Fruit fly (Drosophila melanogaster) whole organism, embryonic: ENCODE results near the gene Ostgamma.

Source experiments
- ATbp ChIP-seq: fragments of 200-800 bp; sonication (Bioruptor generic); optimal IDR thresholded peaks from 2 replicates; lab custom pipeline; 2017; ENCODE audit warnings: missing biosample characterization, mild to moderate bottlenecking, missing genetic modification characterization, missing genetic modification reagents
- Asciz ChIP-seq: fragments of 200-800 bp; sonication (Bioruptor generic); optimal IDR thresholded peaks from 2 replicates; lab custom pipeline; 2017; ENCODE audit warnings: missing biosample characterization, mild to moderate bottlenecking, missing genetic modification characterization, missing genetic modification reagents
- CG11504 ChIP-seq: fragments of 200-800 bp; sonication (Bioruptor generic); optimal IDR thresholded peaks from 3 replicates; lab custom pipeline; 2019; ENCODE audit warnings: missing biosample characterization, mild to moderate bottlenecking, missing genetic modification characterization, moderate library complexity
- CG11723 ChIP-seq: fragments of 200-800 bp; sonication (Bioruptor generic); optimal IDR thresholded peaks from 2 replicates; lab custom pipeline; 2017; ENCODE audit warnings: missing biosample characterization, mild to moderate bottlenecking, missing genetic modification characterization
- CG1233 ChIP-seq: fragments of 200-800 bp; sonication (Bioruptor generic); optimal IDR thresholded peaks from 4 replicates; lab custom pipeline; 2018; ENCODE audit warnings: missing biosample characterization, mild to moderate bottlenecking, missing genetic modification characterization
- CG12391 ChIP-seq: fragments of 200-800 bp; sonication (Bioruptor generic); optimal IDR thresholded peaks from 3 replicates; lab custom pipeline; 2018; ENCODE audit warnings: missing biosample characterization, mild to moderate bottlenecking, missing genetic modification characterization, moderate library complexity
- CG12659 ChIP-seq: fragments of 200-800 bp; sonication (Bioruptor generic); optimal IDR thresholded peaks from 3 replicates; lab custom pipeline; 2017; ENCODE audit warnings: mild to moderate bottlenecking, missing biosample characterization, missing genetic modification reagents, missing genetic modification characterization
- CG13123 ChIP-seq: fragments of 200-800 bp; sonication (Bioruptor generic); optimal IDR thresholded peaks from 2 replicates; lab custom pipeline; 2016; ENCODE audit warnings: missing biosample characterization, missing genetic modification characterization
- CG13296 ChIP-seq: fragments of 200-800 bp; sonication (Bioruptor generic); optimal IDR thresholded peaks from 3 replicates; lab custom pipeline; 2018; ENCODE audit warnings: missing biosample characterization, mild to moderate bottlenecking, missing genetic modification characterization
- CG15269 ChIP-seq: fragments of 200-800 bp; sonication (Bioruptor generic); optimal IDR thresholded peaks from 2 replicates; lab custom pipeline; 2018; ENCODE audit warnings: missing biosample characterization, mild to moderate bottlenecking, missing genetic modification characterization, moderate library complexity
- CG17328 ChIP-seq: fragments of 200-800 bp; sonication (Bioruptor generic); IDR thresholded peaks from 2 replicates; pipeline ENCODE4 v1.3.6; 2022; ENCODE audit warnings: missing biosample characterization, missing genetic modification characterization
- CG17829 ChIP-seq: fragments of 200-800 bp; optimal IDR thresholded peaks from 2 replicates; lab custom pipeline; 2019; ENCODE audit warnings: missing biosample characterization, mild to moderate bottlenecking, missing genetic modification characterization, moderate library complexity
- CG2712 ChIP-seq: fragments of 200-800 bp; optimal IDR thresholded peaks from 3 replicates; lab custom pipeline; 2019; ENCODE audit warnings: missing biosample characterization, mild to moderate bottlenecking, missing genetic modification characterization, moderate library complexity
- CG32532 ChIP-seq: fragments of 200-800 bp; sonication (Bioruptor generic); IDR thresholded peaks from 2 replicates; pipeline ENCODE4 v1.3.6; 2022; ENCODE audit warnings: missing biosample characterization, missing genetic modification characterization
- CG32767 ChIP-seq: fragments of 200-800 bp; sonication (Bioruptor generic); IDR thresholded peaks from 2 replicates; pipeline ENCODE4 v1.3.6; 2022; ENCODE audit warnings: missing biosample characterization, missing genetic modification characterization
- CG4820 ChIP-seq: fragments of 200-800 bp; sonication (Bioruptor generic); optimal IDR thresholded peaks from 3 replicates; lab custom pipeline; 2016; ENCODE audit warnings: missing biosample characterization, missing genetic modification characterization
- CG5245 ChIP-seq: fragments of 200-800 bp; sonication (Bioruptor generic); optimal IDR thresholded peaks from 3 replicates; lab custom pipeline; 2016; ENCODE audit warnings: missing biosample characterization, missing genetic modification characterization
- CG6854 ChIP-seq: fragments of 200-800 bp; sonication (Bioruptor generic); optimal IDR thresholded peaks from 3 replicates; lab custom pipeline; 2017; ENCODE audit warnings: missing biosample characterization, mild to moderate bottlenecking, missing genetic modification characterization
- CG8281 ChIP-seq: fragments of 200-800 bp; sonication (Bioruptor generic); optimal IDR thresholded peaks from 2 replicates; lab custom pipeline; 2018; ENCODE audit warnings: missing biosample characterization, mild to moderate bottlenecking, missing genetic modification characterization, moderate library complexity
- CG8388 ChIP-seq: fragments of 200-800 bp; sonication (Bioruptor generic); optimal IDR thresholded peaks from 2 replicates; lab custom pipeline; 2019; ENCODE audit warnings: missing biosample characterization, mild to moderate bottlenecking, missing genetic modification characterization, moderate library complexity
- CG8924 ChIP-seq: fragments of 200-800 bp; optimal IDR thresholded peaks from 3 replicates; lab custom pipeline; 2019; ENCODE audit warnings: missing biosample characterization, mild to moderate bottlenecking, missing genetic modification characterization, moderate library complexity
- CG9215 ChIP-seq: fragments of 200-800 bp; sonication (Bioruptor generic); IDR thresholded peaks from 2 replicates; pipeline ENCODE4 v1.3.6; 2022; ENCODE audit warnings: missing biosample characterization, missing genetic modification characterization
- CTCF ChIP-seq: fragments of 200-800 bp; sonication (Bioruptor generic); optimal IDR thresholded peaks from 2 replicates; lab custom pipeline; 2017; ENCODE audit warnings: missing biosample characterization, mild to moderate bottlenecking, missing genetic modification characterization, moderate library complexity
- D19A ChIP-seq: fragments of 200-800 bp; optimal IDR thresholded peaks from 3 replicates; lab custom pipeline; 2019; ENCODE audit warnings: missing biosample characterization, mild to moderate bottlenecking, missing genetic modification characterization, moderate library complexity
- Fer2 ChIP-seq: fragments of 200-800 bp; sonication (Bioruptor generic); optimal IDR thresholded peaks from 2 replicates; lab custom pipeline; 2018; ENCODE audit warnings: missing biosample characterization, mild to moderate bottlenecking, missing genetic modification characterization, moderate library complexity
- GATAe ChIP-seq: fragments of 200-800 bp; sonication (Bioruptor generic); conservative IDR thresholded peaks from 2 replicates; pipeline ENCODE4 v1.3.6; 2022; ENCODE audit warnings: missing biosample characterization, missing genetic modification characterization
- HmgZ ChIP-seq: fragments of 200-800 bp; sonication (Bioruptor generic); optimal IDR thresholded peaks from 2 replicates; lab custom pipeline; 2018; ENCODE audit warnings: missing biosample characterization, mild to moderate bottlenecking, missing genetic modification characterization
- Med ChIP-seq: fragments of 200-800 bp; sonication (Bioruptor generic); peaks from one replicate; lab custom pipeline; 2016; ENCODE audit warnings: missing biosample characterization, missing genetic modification characterization, mild to moderate bottlenecking, inconsistent platforms, moderate library complexity
- Meics ChIP-seq: fragments of 200-800 bp; sonication (Bioruptor generic); optimal IDR thresholded peaks from 2 replicates; lab custom pipeline; 2017; ENCODE audit warnings: missing biosample characterization, mild to moderate bottlenecking, missing genetic modification characterization
- Mrtf ChIP-seq: fragments of 200-800 bp; sonication (Bioruptor generic); IDR thresholded peaks from 3 replicates; pipeline ENCODE4 v1.3.6; 2022; ENCODE audit warnings: missing biosample characterization, missing genetic modification characterization
- Oaz ChIP-seq: fragments of 200-800 bp; sonication (Bioruptor generic); IDR thresholded peaks from 2 replicates; pipeline ENCODE4 v1.3.6; 2022; ENCODE audit warnings: missing biosample characterization, missing genetic modification characterization
- Sox102F ChIP-seq: fragments of 200-800 bp; sonication (Bioruptor generic); optimal IDR thresholded peaks from 2 replicates; lab custom pipeline; 2018; ENCODE audit warnings: missing biosample characterization, mild to moderate bottlenecking, missing genetic modification characterization, moderate library complexity
- Xrp1 ChIP-seq: fragments of 200-800 bp; sonication (Bioruptor generic); IDR thresholded peaks from 2 replicates; pipeline ENCODE4 v1.3.6; 2022; ENCODE audit warnings: missing biosample characterization, missing genetic modification characterization
- bigmax ChIP-seq: fragments of 200-800 bp; sonication (Bioruptor generic); optimal IDR thresholded peaks from 2 replicates; lab custom pipeline; 2018; ENCODE audit warnings: missing biosample characterization, mild to moderate bottlenecking, missing genetic modification characterization
- caup ChIP-seq: fragments of 200-800 bp; sonication (Bioruptor generic); optimal IDR thresholded peaks from 3 replicates; lab custom pipeline; 2017; ENCODE audit warnings: missing biosample characterization, mild to moderate bottlenecking, missing genetic modification characterization, moderate library complexity; ENCODE audit not compliant: severe bottlenecking
- chinmo ChIP-seq: fragments of 200-800 bp; sonication (Bioruptor generic); IDR thresholded peaks from 4 replicates; pipeline ENCODE4 v1.3.6; 2022; ENCODE audit warnings: missing biosample characterization, missing genetic modification characterization; ENCODE audit not compliant: partially characterized antibody
- dmrt99B ChIP-seq: fragments of 200-800 bp; sonication (Bioruptor generic); optimal IDR thresholded peaks from 2 replicates; lab custom pipeline; 2018; ENCODE audit warnings: missing biosample characterization, mild to moderate bottlenecking, missing genetic modification characterization, moderate library complexity
- emc ChIP-seq: fragments of 200-800 bp; sonication (Bioruptor generic); optimal IDR thresholded peaks from 2 replicates; lab custom pipeline; 2016; ENCODE audit warnings: missing biosample characterization, missing genetic modification characterization
- fd96Cb ChIP-seq: fragments of 200-800 bp; sonication (Bioruptor generic); optimal IDR thresholded peaks from 2 replicates; lab custom pipeline; 2018; ENCODE audit warnings: missing biosample characterization, mild to moderate bottlenecking, missing genetic modification characterization, moderate library complexity
- gsb-n ChIP-seq: fragments of 200-800 bp; sonication (Bioruptor generic); optimal IDR thresholded peaks from 3 replicates; lab custom pipeline; 2018; ENCODE audit warnings: missing biosample characterization, mild to moderate bottlenecking, missing genetic modification characterization
- lola ChIP-seq, 3 experiments: fragments of >200 bp in 2 of 3; fragments of 200-800 bp in 1 of 3; sonication (Bioruptor generic) in 1 of 3; optimal IDR thresholded peaks; 2 replicates each; lab custom pipeline; 2017 to 2019; ENCODE audit warnings: missing biosample characterization in 3 of 3, missing genetic modification characterization in 3 of 3, mild to moderate bottlenecking in 1 of 3, moderate library complexity in 1 of 3
- nom ChIP-seq: fragments of 200-800 bp; sonication (Bioruptor generic); optimal IDR thresholded peaks from 2 replicates; lab custom pipeline; 2017; ENCODE audit warnings: missing biosample characterization, missing genetic modification characterization, mild to moderate bottlenecking, moderate library complexity, missing genetic modification reagents
- phol ChIP-seq: fragments of 200-800 bp; sonication (Bioruptor generic); optimal IDR thresholded peaks from 3 replicates; lab custom pipeline; 2018; ENCODE audit warnings: missing biosample characterization, mild to moderate bottlenecking, missing genetic modification characterization, moderate library complexity
- psq ChIP-seq: fragments of 200-800 bp; sonication (Bioruptor generic); optimal IDR thresholded peaks from 2 replicates; lab custom pipeline; 2017; ENCODE audit warnings: missing biosample characterization, missing genetic modification characterization
- sima ChIP-seq: fragments of 200-800 bp; sonication (Bioruptor generic); optimal IDR thresholded peaks from 2 replicates; lab custom pipeline; 2016; ENCODE audit warnings: missing biosample characterization, missing genetic modification characterization
- slp2 ChIP-seq: fragments of 200-800 bp; sonication (Bioruptor generic); optimal IDR thresholded peaks from 2 replicates; lab custom pipeline; 2016; ENCODE audit warnings: missing biosample characterization, missing genetic modification characterization
- tap ChIP-seq: fragments of 200-800 bp; optimal IDR thresholded peaks from 3 replicates; lab custom pipeline; 2019; ENCODE audit warnings: missing biosample characterization, mild to moderate bottlenecking, missing genetic modification characterization, moderate library complexity
- tio ChIP-seq: fragments of 200-800 bp; sonication (Bioruptor generic); optimal IDR thresholded peaks from 2 replicates; lab custom pipeline; 2017; ENCODE audit warnings: missing biosample characterization, missing genetic modification characterization, inconsistent platforms
- ttk ChIP-seq: fragments of 200-800 bp; sonication (Bioruptor generic); IDR thresholded peaks from 2 replicates; pipeline ENCODE4 v2.1.2; 2022; ENCODE audit warnings: missing biosample characterization, missing genetic modification characterization
- vvl ChIP-seq: fragments of 200-800 bp; sonication (Bioruptor generic); IDR thresholded peaks from 2 replicates; pipeline ENCODE4 v1.3.6; 2022; ENCODE audit warnings: missing biosample characterization, missing genetic modification characterization

Gene Ostgamma

DNA sequence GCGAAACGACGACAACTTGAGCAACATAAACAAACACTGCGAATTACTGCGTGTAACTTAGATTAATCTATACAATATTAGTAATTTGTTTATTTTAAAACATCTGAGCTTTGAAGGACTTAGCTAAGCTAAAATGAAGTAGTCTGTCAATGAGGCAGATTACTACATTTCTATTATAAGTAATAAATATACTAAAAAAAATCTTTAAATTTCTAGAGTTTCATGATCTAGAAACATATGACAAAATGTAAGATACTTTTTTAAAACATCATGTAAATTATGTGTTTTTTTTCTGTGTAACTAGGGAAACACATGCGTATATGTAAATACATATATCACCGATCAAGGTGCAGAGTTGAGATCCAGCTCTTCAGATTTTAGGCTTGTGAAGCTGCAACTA is 41.8 kb downstream of the Ostgamma start (continued):
- TF ChIP-seq CG4820 (peak; percentile 29), CG1233 (GFP tag; lab: Kevin White, UChicago) (peak; percentile 55), dmrt99B (tag; lab: Kevin White, UChicago) (peak; percentile 88), vvl (GFP tag; lab: Robert Waterston, UW) (peak; percentile 66), HmgZ (tag; lab: Kevin White, UChicago) (peak; percentile 9), Fer2 (peak; percentile 20), CG32767 (GFP tag; lab: Robert Waterston, UW) (0 out of 2 replicates have a peak, but pooled peaks have one; percentile 23), nom (GFP tag; lab: Kevin White, UChicago) (peak; percentile 62), CG12391 (peak; percentile 73), fd96Cb (tag; lab: Kevin White, UChicago) (peak; percentile 66), Mrtf (GFP tag; lab: Robert Waterston, UW) (peak; percentile 51; the same call in 1 of the 3 replicates), CG12659 (peak; percentile 57), Meics (GFP tag; lab: Kevin White, UChicago) (peak; percentile 68), caup (peak; percentile 52), CG11504 (tag; lab: Kevin White, UChicago) (peak; percentile 72), CG32532 (GFP tag; lab: Robert Waterston, UW) (peak; percentile 11; the same call in 1 of the 2 replicates), chinmo (GFP tag; lab: Robert Waterston, UW) (no peak), CG2712 (tag; lab: Kevin White, UChicago) (peak; percentile 73), CG8924 (tag; lab: Kevin White, UChicago) (peak; percentile 62), Med (GFP tag; lab: Kevin White, UChicago) (peak; percentile 51), Sox102F (GFP tag; lab: Kevin White, UChicago) (peak; percentile 59), emc (GFP tag; lab: Kevin White, UChicago) (no peak), CG9215 (no peak), CG17328 (GFP tag; lab: Robert Waterston, UW) (0 out of 2 replicates have a peak, but pooled peaks have one; percentile 23), Oaz (peak; percentile 28; the same call in 1 of the 2 replicates), CG8388 (peak; percentile 69), lola (GFP tag; optimal IDR thresholded peaks at IDR 0.05; lab: Kevin White, UChicago) (peak in 1 of 3 experiments; percentile 29), CTCF (GFP tag; lab: Kevin White, UChicago) (no peak), tio (GFP tag; lab: Kevin White, UChicago) (peak; percentile 29), CG6854 (peak; percentile 14), gsb-n (tag; lab: Kevin White, UChicago) (peak; percentile 28), Xrp1 (peak; percentile 47; the same call in 1 of the 2 replicates), phol (tag; lab: Kevin White, UChicago) (peak; percentile 82), CG11723 (GFP tag; lab: Kevin White, UChicago) (peak; percentile 33), bigmax (GFP tag; lab: Kevin White, UChicago) (no peak), CG15269 (tag; lab: Kevin White, UChicago) (peak; percentile 87), CG5245 (GFP tag; lab: Kevin White, UChicago) (no peak), tap (tag; lab: Kevin White, UChicago) (peak; percentile 73), sima (GFP tag; lab: Kevin White, UChicago) (no peak), CG8281 (peak; percentile 36), CG13296 (GFP tag; lab: Kevin White, UChicago) (peak; percentile 78), psq (no peak), ttk (GFP tag; lab: Robert Waterston, UW) (peak; percentile 25; the same call in 1 of the 2 replicates), ATbp (GFP tag; lab: Kevin White, UChicago) (peak; percentile 66), D19A (tag; lab: Kevin White, UChicago) (peak; percentile 49), CG13123 (GFP tag; lab: Kevin White, UChicago) (no peak), Asciz (GFP tag; lab: Kevin White, UChicago) (peak; percentile 76), GATAe (GFP tag; lab: Robert Waterston, UW) (no peak), CG17829 (peak; percentile 47), slp2 (GFP tag; lab: Kevin White, UChicago) (no peak)
